Fruit fly (Drosophila melanogaster): ENCODE data around the gene CG34293.

- TF ChIP-seq CTCF (optimal IDR thresholded peaks at IDR 0.05) (no peak), CG8478 (optimal IDR thresholded peaks at IDR 0.05) (no peak)
Observed at dm6 chr3R:27185933-27186571, 20.7 kb upstream of the CG34293 start.

All from S2 (cell line).